Fruit fly (Drosophila melanogaster): ENCODE measurements around the gene fax.

The fax gene

DNA sequence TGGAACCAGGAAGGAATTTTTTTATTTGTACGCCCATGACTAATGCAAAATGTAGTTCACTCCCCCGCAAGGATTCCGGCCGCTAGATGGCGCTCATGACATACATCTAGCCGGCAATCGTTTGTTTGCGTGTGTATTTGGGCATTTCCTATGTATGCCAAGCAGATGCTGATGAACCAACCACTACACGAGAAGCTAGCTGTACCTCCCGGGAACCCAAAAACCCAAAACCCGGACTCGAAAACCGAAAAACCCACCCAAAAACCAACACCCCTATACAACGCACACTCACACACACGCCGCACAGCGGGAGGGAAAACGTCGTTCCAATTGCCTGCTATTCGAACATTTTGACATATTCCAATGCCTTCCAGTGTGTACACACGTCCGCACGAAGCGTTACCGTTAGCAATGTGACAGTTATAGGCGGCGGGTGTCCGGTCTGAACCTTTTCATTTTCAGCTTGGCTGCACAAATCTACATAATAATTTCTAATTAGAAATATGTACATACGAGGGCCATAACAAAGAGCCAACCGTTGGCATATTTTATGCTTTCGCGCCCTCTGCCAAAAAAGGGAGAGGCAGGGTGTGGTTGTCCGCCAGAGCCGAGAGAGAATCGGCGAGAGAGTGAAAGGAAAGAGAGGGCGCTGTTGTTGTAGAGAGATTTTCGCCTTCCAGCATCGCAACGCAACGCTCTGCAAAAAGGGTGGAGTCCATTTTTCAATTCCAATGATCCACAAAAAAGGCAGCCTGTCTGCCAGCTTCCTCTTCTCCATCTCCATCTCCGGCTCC lies 3.6 kb downstream of the fax start (continued):
- TF ChIP-seq stwl (tag; optimal IDR thresholded peaks at IDR 0.05) (peak; percentile 98), CG10462 (GFP tag; optimal IDR thresholded peaks at IDR 0.05) (no peak), wdn (GFP tag; IDR thresholded peaks at IDR 0.05) (no peak; the same call in 1 of the 2 replicates), nerfin-1 (tag; optimal IDR thresholded peaks at IDR 0.05) (peak; percentile 44), gce (GFP tag; IDR thresholded peaks at IDR 0.05) (no peak), vvl (GFP tag; IDR thresholded peaks at IDR 0.05) (peak; percentile 55; the same call in 1 of the 2 replicates), CG3281 (GFP tag; optimal IDR thresholded peaks at IDR 0.05) (no peak), CG17328 (GFP tag; IDR thresholded peaks at IDR 0.05) (0 out of 2 replicates have a peak, but pooled peaks have one; percentile 11), CG4424 (GFP tag; optimal IDR thresholded peaks at IDR 0.05) (no peak), CG10979 (tag; optimal IDR thresholded peaks at IDR 0.05) (peak; percentile 49), gfzf (GFP tag; optimal IDR thresholded peaks at IDR 0.05) (no peak), CG9609 (GFP tag; optimal IDR thresholded peaks at IDR 0.05) (no peak), sqz (GFP tag; optimal IDR thresholded peaks at IDR 0.05) (peak; percentile 37), seq (GFP tag; IDR thresholded peaks at IDR 0.05) (peak; percentile 49; the same call in 1 of the 2 replicates), Neu2 (GFP tag; optimal IDR thresholded peaks at IDR 0.05; ENCODE audit: borderline replicate concordance) (no peak), Nf-YC (tag; optimal IDR thresholded peaks at IDR 0.05) (peak; percentile 5), CG6791 (GFP tag; IDR thresholded peaks at IDR 0.05; ENCODE audit: partially characterized antibody) (peak; percentile 56; the same call in 1 of the 3 replicates), CG2678 (tag; optimal IDR thresholded peaks at IDR 0.05) (no peak), tgo (GFP tag; IDR thresholded peaks at IDR 0.05) (no peak), Jarid2 (GFP tag; optimal IDR thresholded peaks at IDR 0.05) (no peak), CG11696 (GFP tag; IDR thresholded peaks at IDR 0.05) (no peak), Trl (optimal IDR thresholded peaks at IDR 0.05) (peak; percentile 72 to 76), Trl (GFP tag; optimal IDR thresholded peaks at IDR 0.05) (no peak), hth (optimal IDR thresholded peaks at IDR 0.05) (no peak), CG15269 (tag; optimal IDR thresholded peaks at IDR 0.05) (no peak), CG7987 (GFP tag; optimal IDR thresholded peaks at IDR 0.05) (no peak), pho (GFP tag; optimal IDR thresholded peaks at IDR 0.05) (no peak), CG4328 (GFP tag; optimal IDR thresholded peaks at IDR 0.05) (peak; percentile 13), CG4282 (GFP tag; optimal IDR thresholded peaks at IDR 0.05) (no peak), unpg (GFP tag; optimal IDR thresholded peaks at IDR 0.05) (no peak), CG13123 (GFP tag; optimal IDR thresholded peaks at IDR 0.05) (no peak), CG15601 (tag; optimal IDR thresholded peaks at IDR 0.05) (no peak), btn (GFP tag; optimal IDR thresholded peaks at IDR 0.05) (no peak), gsb-n (tag; optimal IDR thresholded peaks at IDR 0.05) (peak; percentile 68), kni (GFP tag; optimal IDR thresholded peaks at IDR 0.05) (peak; percentile 89), CG34224 (GFP tag; IDR thresholded peaks at IDR 0.05; ENCODE audit: partially characterized antibody) (no peak), wek (GFP tag; optimal IDR thresholded peaks at IDR 0.05) (no peak), CG6683 (GFP tag; optimal IDR thresholded peaks at IDR 0.05) (no peak), nau (GFP tag; optimal IDR thresholded peaks at IDR 0.05) (no peak), dmrt99B (tag; optimal IDR thresholded peaks at IDR 0.05) (no peak), hkb (optimal IDR thresholded peaks at IDR 0.05) (no peak), hkb (GFP tag; IDR thresholded peaks at IDR 0.05) (no peak), prd (optimal IDR thresholded peaks at IDR 0.05) (no peak), prd (GFP tag; IDR thresholded peaks at IDR 0.05) (peak; percentile 8; the same call in 1 of the 3 replicates), BtbVII (GFP tag; optimal IDR thresholded peaks at IDR 0.05) (no peak), lab (GFP tag; optimal IDR thresholded peaks at IDR 0.05) (no peak), tap (tag; optimal IDR thresholded peaks at IDR 0.05) (no peak), sim (GFP tag; IDR thresholded peaks at IDR 0.05) (no peak), sob (GFP tag; IDR thresholded peaks at IDR 0.05) (no peak), CG8924 (tag; optimal IDR thresholded peaks at IDR 0.05) (peak; percentile 35)

Measured in whole organism, embryonic.